Fruit fly (Drosophila melanogaster) whole organism, embryonic: Measurements from ENCODE around the gene CG11309.

ENCODE experiments used
- Asciz ChIP-seq: fragments of 200-800 bp; sonication (Bioruptor generic); optimal IDR thresholded peaks from 2 replicates; lab custom pipeline; 2017; ENCODE audit warnings: missing biosample characterization, mild to moderate bottlenecking, missing genetic modification characterization, missing genetic modification reagents
- Atf6 ChIP-seq: fragments of 200-800 bp; sonication (Bioruptor generic); IDR thresholded peaks from 2 replicates; pipeline ENCODE4 v1.3.6; 2022; ENCODE audit warnings: missing biosample characterization, missing genetic modification characterization
- B-H1 ChIP-seq: fragments of 200-800 bp; sonication (Bioruptor generic); IDR thresholded peaks from 3 replicates; pipeline ENCODE4 v1.3.6; 2022; ENCODE audit warnings: missing biosample characterization, missing genetic modification characterization
- CG1024 ChIP-seq: fragments of 200-800 bp; sonication (Bioruptor generic); IDR thresholded peaks from 2 replicates; pipeline ENCODE4 v1.3.6; 2022; ENCODE audit warnings: missing biosample characterization, missing genetic modification characterization
- CG10543 ChIP-seq: fragments of 200-800 bp; sonication (Bioruptor generic); optimal IDR thresholded peaks from 3 replicates; lab custom pipeline; 2017; ENCODE audit warnings: missing biosample characterization, mild to moderate bottlenecking, missing genetic modification characterization, moderate library complexity
- CG10979 ChIP-seq: fragments of 200-800 bp; sonication (Bioruptor generic); optimal IDR thresholded peaks from 2 replicates; lab custom pipeline; 2018; ENCODE audit warnings: missing biosample characterization, mild to moderate bottlenecking, missing genetic modification characterization, moderate library complexity
- CG11085 ChIP-seq: fragments of 200-800 bp; sonication (Bioruptor generic); IDR thresholded peaks from 2 replicates; pipeline ENCODE4 v1.3.6; 2022; ENCODE audit warnings: missing biosample characterization, missing genetic modification characterization
- CG11247 ChIP-seq: fragments of 200-800 bp; sonication (Bioruptor generic); IDR thresholded peaks from 2 replicates; pipeline ENCODE4 v1.3.6; 2022; ENCODE audit warnings: missing biosample characterization, missing genetic modification characterization
- CG12236 ChIP-seq: fragments of 200-800 bp; sonication (Bioruptor generic); optimal IDR thresholded peaks from 2 replicates; lab custom pipeline; 2016; ENCODE audit warnings: missing biosample characterization, missing genetic modification characterization
- CG12942 ChIP-seq: fragments of 200-800 bp; sonication (Bioruptor generic); optimal IDR thresholded peaks from 3 replicates; lab custom pipeline; 2016; ENCODE audit warnings: missing biosample characterization, missing genetic modification characterization
- CG13775 ChIP-seq: fragments of 200-800 bp; sonication (Bioruptor generic); optimal IDR thresholded peaks from 3 replicates; lab custom pipeline; 2017; ENCODE audit warnings: missing biosample characterization, mild to moderate bottlenecking, missing genetic modification characterization
- CG14860 ChIP-seq: fragments of 200-800 bp; sonication (Bioruptor generic); IDR thresholded peaks from 3 replicates; pipeline ENCODE4 v1.3.6; 2022; ENCODE audit warnings: missing biosample characterization, missing genetic modification characterization; ENCODE audit not compliant: partially characterized antibody
- CG1529 ChIP-seq: fragments of 200-800 bp; sonication (Bioruptor generic); optimal IDR thresholded peaks from 3 replicates; lab custom pipeline; 2018; ENCODE audit warnings: missing biosample characterization, missing genetic modification characterization
- CG16815 ChIP-seq: fragments of 200-800 bp; sonication (Bioruptor generic); optimal IDR thresholded peaks from 3 replicates; lab custom pipeline; 2017; ENCODE audit warnings: missing biosample characterization, mild to moderate bottlenecking, missing genetic modification characterization
- CG17802 ChIP-seq: fragments of 200-800 bp; sonication (Bioruptor generic); optimal IDR thresholded peaks from 2 replicates; lab custom pipeline; 2018; ENCODE audit warnings: missing biosample characterization, mild to moderate bottlenecking, missing genetic modification characterization, moderate library complexity
- CG18262 ChIP-seq: fragments of 200-800 bp; optimal IDR thresholded peaks from 3 replicates; lab custom pipeline; 2019; ENCODE audit warnings: missing biosample characterization, mild to moderate bottlenecking, missing genetic modification characterization, moderate library complexity
- CG18599 ChIP-seq: fragments of 200-800 bp; sonication (Bioruptor generic); optimal IDR thresholded peaks from 3 replicates; lab custom pipeline; 2017; ENCODE audit warnings: missing biosample characterization, missing genetic modification characterization, mild to moderate bottlenecking, moderate library complexity, missing genetic modification reagents
- CG2199 ChIP-seq: fragments of 200-800 bp; sonication (Bioruptor generic); IDR thresholded peaks from 3 replicates; pipeline ENCODE4 v1.3.6; 2022; ENCODE audit warnings: missing biosample characterization, missing genetic modification characterization
- CG32767 ChIP-seq: fragments of 200-800 bp; sonication (Bioruptor generic); IDR thresholded peaks from 2 replicates; pipeline ENCODE4 v1.3.6; 2022; ENCODE audit warnings: missing biosample characterization, missing genetic modification characterization
- CG6689 ChIP-seq: fragments of 200-800 bp; sonication (Bioruptor generic); IDR thresholded peaks from 2 replicates; pipeline ENCODE4 v1.3.6; 2022; ENCODE audit warnings: missing biosample characterization, missing genetic modification characterization
- CG7786 ChIP-seq: fragments of 200-800 bp; sonication (Bioruptor generic); optimal IDR thresholded peaks from 2 replicates; lab custom pipeline; 2016; ENCODE audit warnings: missing biosample characterization, missing genetic modification characterization
- CG9437 ChIP-seq: fragments of 200-800 bp; sonication (Bioruptor generic); optimal IDR thresholded peaks from 2 replicates; lab custom pipeline; 2018; ENCODE audit warnings: missing biosample characterization, mild to moderate bottlenecking, missing genetic modification characterization
- CG9817 ChIP-seq: fragments of 200-800 bp; sonication (Bioruptor generic); optimal IDR thresholded peaks from 2 replicates; lab custom pipeline; 2018; ENCODE audit warnings: missing biosample characterization, mild to moderate bottlenecking, missing genetic modification characterization, moderate library complexity
- Dek ChIP-seq: fragments of 200-800 bp; sonication (Bioruptor generic); optimal IDR thresholded peaks from 3 replicates; lab custom pipeline; 2019; ENCODE audit warnings: missing biosample characterization, mild to moderate bottlenecking, missing genetic modification characterization, moderate library complexity
- E2f2 ChIP-seq: fragments of 200-800 bp; sonication (Bioruptor generic); IDR thresholded peaks from 2 replicates; pipeline ENCODE4 v1.3.6; 2022; ENCODE audit warnings: missing biosample characterization, missing genetic modification characterization
- Ets65A ChIP-seq: fragments of 200-800 bp; sonication (Bioruptor generic); peaks from one replicate; lab custom pipeline; 2016; ENCODE audit warnings: missing biosample characterization, missing genetic modification characterization
- MBD-R2 ChIP-seq: fragments of 200-800 bp; sonication (Bioruptor generic); IDR thresholded peaks from 2 replicates; pipeline ENCODE4 v1.3.6; 2022; ENCODE audit warnings: missing biosample characterization, missing genetic modification characterization
- Mes4 ChIP-seq: fragments of 200-800 bp; sonication (Bioruptor generic); optimal IDR thresholded peaks from 2 replicates; lab custom pipeline; 2016; ENCODE audit warnings: missing biosample characterization, missing genetic modification characterization
- Neu2 ChIP-seq: fragments of 200-800 bp; sonication (Bioruptor generic); optimal IDR thresholded peaks from 3 replicates; lab custom pipeline; 2016; ENCODE audit warnings: missing biosample characterization, missing genetic modification characterization, borderline replicate concordance
- Side ChIP-seq: fragments of 200-800 bp; sonication (Bioruptor generic); optimal IDR thresholded peaks from 2 replicates; lab custom pipeline; 2016; ENCODE audit warnings: missing biosample characterization, missing genetic modification characterization
- Sry-β ChIP-seq: fragments of 200-800 bp; sonication (Bioruptor generic); optimal IDR thresholded peaks from 2 replicates; lab custom pipeline; 2018; ENCODE audit warnings: missing biosample characterization, mild to moderate bottlenecking, missing genetic modification characterization, moderate library complexity
- Sry-δ ChIP-seq: fragments of 200-800 bp; sonication (Bioruptor generic); optimal IDR thresholded peaks from 2 replicates; lab custom pipeline; 2016; ENCODE audit warnings: missing biosample characterization, missing genetic modification characterization
- amos ChIP-seq: fragments of 200-800 bp; sonication (Bioruptor generic); IDR thresholded peaks from 2 replicates; pipeline ENCODE4 v1.3.6; 2022; ENCODE audit warnings: missing biosample characterization, missing genetic modification characterization; ENCODE audit not compliant: partially characterized antibody
- bowl ChIP-seq: fragments of 200-800 bp; sonication (Bioruptor generic); IDR thresholded peaks from 2 replicates; pipeline ENCODE4 v1.3.6; 2022; ENCODE audit warnings: missing biosample characterization, missing genetic modification characterization
- btn ChIP-seq: fragments of 200-800 bp; sonication (Bioruptor generic); optimal IDR thresholded peaks from 2 replicates; lab custom pipeline; 2016; ENCODE audit warnings: missing biosample characterization, missing genetic modification characterization
- chn ChIP-seq: fragments of 200-800 bp; sonication (Bioruptor generic); optimal IDR thresholded peaks from 2 replicates; lab custom pipeline; 2016; ENCODE audit warnings: missing biosample characterization, missing genetic modification characterization
- crp ChIP-seq, 2 experiments: fragments of 200-800 bp; sonication (Bioruptor generic); optimal IDR thresholded peaks; 2 replicates in 1 of 2; 3 replicates in 1 of 2; lab custom pipeline; 2017; ENCODE audit warnings: missing biosample characterization in 2 of 2, missing genetic modification characterization in 2 of 2, mild to moderate bottlenecking in 1 of 2, moderate library complexity in 1 of 2
- ewg ChIP-seq: fragments of 200-800 bp; sonication (Bioruptor generic); optimal IDR thresholded peaks from 3 replicates; lab custom pipeline; 2017; ENCODE audit warnings: mild to moderate bottlenecking, missing biosample characterization, missing genetic modification reagents, missing genetic modification characterization
- gem ChIP-seq: fragments of 200-800 bp; sonication (Bioruptor generic); optimal IDR thresholded peaks from 2 replicates; lab custom pipeline; 2019; ENCODE audit warnings: missing biosample characterization, mild to moderate bottlenecking, missing genetic modification characterization, moderate library complexity
- gt ChIP-seq: fragments of 200-800 bp; sonication (Bioruptor generic); IDR thresholded peaks from 2 replicates; pipeline ENCODE4 v1.3.6; 2022; ENCODE audit warnings: missing biosample characterization, missing genetic modification characterization
- ind ChIP-seq: fragments of 200-800 bp; sonication (Bioruptor generic); optimal IDR thresholded peaks from 3 replicates; lab custom pipeline; 2016; ENCODE audit warnings: missing biosample characterization, missing genetic modification characterization
- insv ChIP-seq, 2 experiments: fragments of 200-800 bp; sonication (Bioruptor generic); optimal IDR thresholded peaks; 3 replicates each; lab custom pipeline; 2016 to 2018; ENCODE audit warnings: missing biosample characterization in 2 of 2, missing genetic modification characterization in 2 of 2
- knrl ChIP-seq: fragments of 200-800 bp; sonication (Bioruptor generic); IDR thresholded peaks from 3 replicates; pipeline ENCODE4 v1.3.6; 2022; ENCODE audit warnings: missing biosample characterization, missing genetic modification characterization; ENCODE audit not compliant: partially characterized antibody
- peb ChIP-seq: fragments of 200-800 bp; sonication (Bioruptor generic); IDR thresholded peaks from 2 replicates; pipeline ENCODE4 v1.3.6; 2022; ENCODE audit warnings: missing biosample characterization, missing genetic modification characterization
- psq ChIP-seq: fragments of 200-800 bp; sonication (Bioruptor generic); optimal IDR thresholded peaks from 2 replicates; lab custom pipeline; 2017; ENCODE audit warnings: missing biosample characterization, missing genetic modification characterization
- rib ChIP-seq: fragments of 200-800 bp; sonication (Bioruptor generic); IDR thresholded peaks from 2 replicates; pipeline ENCODE4 v1.3.6; 2022; ENCODE audit warnings: missing biosample characterization, missing genetic modification characterization
- sens ChIP-seq: fragments of 200-800 bp; sonication (Bioruptor generic); peaks from one replicate; lab custom pipeline; 2016; ENCODE audit warnings: missing biosample characterization, missing genetic modification characterization
- tin ChIP-seq: fragments of 200-800 bp; sonication (Bioruptor generic); optimal IDR thresholded peaks from 3 replicates; lab custom pipeline; 2016; ENCODE audit warnings: missing biosample characterization, missing genetic modification characterization
- twi ChIP-seq: fragments of 200-800 bp; optimal IDR thresholded peaks from 2 replicates; lab custom pipeline; 2019; ENCODE audit warnings: missing biosample characterization, mild to moderate bottlenecking, missing genetic modification characterization, moderate library complexity
- yki ChIP-seq: fragments of >200 bp; optimal IDR thresholded peaks from 3 replicates; lab custom pipeline; 2018
- zfh1 ChIP-seq: fragments of 200-800 bp; sonication (Bioruptor generic); IDR thresholded peaks from 3 replicates; pipeline ENCODE4 v1.3.6; 2022; ENCODE audit warnings: missing biosample characterization, missing genetic modification characterization

CG11309 gene

dm6 chr3L:21347197-21347831 lies 42.9 kb upstream of the CG11309 start (continued):
- TF ChIP-seq knrl (no peak), Side (peak; percentile 1), rib (GFP tag; lab: Robert Waterston, UW) (no peak), crp (GFP tag; optimal IDR thresholded peaks at IDR 0.05; lab: Kevin White, UChicago) (peak in 1 of 2 experiments; percentile 5), CG10979 (tag; lab: Kevin White, UChicago) (peak; percentile 40), CG10543 (GFP tag; lab: Kevin White, UChicago) (no peak), CG18262 (tag; lab: Kevin White, UChicago) (peak; percentile 70), CG32767 (GFP tag; lab: Robert Waterston, UW) (no peak), CG11247 (GFP tag; lab: Robert Waterston, UW) (no peak), CG9437 (GFP tag; lab: Kevin White, UChicago) (peak; percentile 53), Asciz (peak; percentile 74), tin (peak; percentile 46), zfh1 (GFP tag; lab: Robert Waterston, UW) (no peak), gt (GFP tag; lab: Robert Waterston, UW) (no peak), amos (GFP tag; lab: Robert Waterston, UW) (no peak), MBD-R2 (GFP tag; lab: Robert Waterston, UW) (no peak; the same call in 1 of the 2 replicates), Sry-β (GFP tag; lab: Kevin White, UChicago) (peak; percentile 4), CG1024 (GFP tag; lab: Robert Waterston, UW) (no peak), ind (GFP tag; lab: Kevin White, UChicago) (peak; percentile 52), CG9817 (tag; lab: Kevin White, UChicago) (peak; percentile 4), insv (GFP tag; optimal IDR thresholded peaks at IDR 0.05; lab: Kevin White, UChicago) (no peak), CG12942 (peak; percentile 58), Atf6 (GFP tag; lab: Robert Waterston, UW) (0 out of 2 replicates have a peak, but pooled peaks have one; percentile 8), gem (tag; lab: Kevin White, UChicago) (peak; percentile 32), bowl (GFP tag; lab: Robert Waterston, UW) (no peak), yki (lab: Kevin White, UChicago) (no peak), chn (GFP tag; lab: Kevin White, UChicago) (peak; percentile 54), twi (tag; lab: Kevin White, UChicago) (no peak), CG7786 (GFP tag; lab: Kevin White, UChicago) (no peak), CG2199 (GFP tag; lab: Robert Waterston, UW) (peak; percentile 25; the same call in 2 of the 3 replicates), peb (GFP tag; lab: Robert Waterston, UW) (no peak), btn (GFP tag; lab: Kevin White, UChicago) (no peak), psq (GFP tag; lab: Kevin White, UChicago) (no peak), CG6689 (GFP tag; lab: Robert Waterston, UW) (peak; percentile 35; the same call in 1 of the 2 replicates), sens (GFP tag; lab: Kevin White, UChicago) (peak; percentile 90), Mes4 (no peak), CG18599 (no peak), CG16815 (peak; percentile 27), CG12236 (GFP tag; lab: Kevin White, UChicago) (no peak), ewg (GFP tag; lab: Kevin White, UChicago) (no peak), E2f2 (GFP tag; lab: Robert Waterston, UW) (no peak), CG17802 (tag; lab: Kevin White, UChicago) (peak; percentile 9), CG14860 (GFP tag; lab: Robert Waterston, UW) (no peak), CG11085 (no peak), Neu2 (GFP tag; lab: Kevin White, UChicago) (no peak), Sry-δ (GFP tag; lab: Kevin White, UChicago) (no peak), Ets65A (GFP tag; lab: Kevin White, UChicago) (peak; percentile 96), Dek (no peak), B-H1 (GFP tag; lab: Robert Waterston, UW) (no peak; the same call in 2 of the 3 replicates), CG1529 (GFP tag; lab: Kevin White, UChicago) (no peak), CG13775 (peak; percentile 47)
